Worm (Caenorhabditis elegans) whole organism, young adult: ENCODE data around the gene gpa-3.

Experiments used
- B0019.2 ChIP-seq: fragments of 200-800 bp; sonication (Bioruptor generic); conservative IDR thresholded peaks from 2 replicates; pipeline ENCODE4 v1.3.6; 2022; ENCODE audit warnings: missing genetic modification reagents, missing genetic modification characterization, missing compliant biosample characterization
- B0035.1 ChIP-seq: sonication (generic microtip); optimal IDR thresholded peaks from 2 replicates; lab custom pipeline; 2016; ENCODE audit warnings: missing genetic modification characterization, mild to moderate bottlenecking, missing compliant biosample characterization, missing genotype, missing genetic modification reagents
- F23B12.7 ChIP-seq: sonication (generic microtip); optimal IDR thresholded peaks from 2 replicates; lab custom pipeline; 2017; ENCODE audit warnings: missing genetic modification characterization, mild to moderate bottlenecking, missing compliant biosample characterization, antibody characterized with exemption, moderate library complexity; ENCODE audit not compliant: insufficient read depth
- F49E8.2 ChIP-seq: sonication (generic microtip); optimal IDR thresholded peaks from 3 replicates; lab custom pipeline; 2017; ENCODE audit warnings: missing genetic modification characterization, mild to moderate bottlenecking, missing compliant biosample characterization, antibody characterized with exemption, moderate library complexity; ENCODE audit not compliant: insufficient read depth
- F57A8.1 ChIP-seq: fragments of 200-800 bp; sonication (Bioruptor generic); optimal IDR thresholded peaks from 2 replicates; lab custom pipeline; 2018; ENCODE audit warnings: mild to moderate bottlenecking, missing genetic modification characterization, moderate library complexity, missing compliant biosample characterization
- K11D2.4 ChIP-seq: fragments of 200-800 bp; sonication (Bioruptor generic); IDR thresholded peaks from 2 replicates; pipeline ENCODE4 v1.3.6; 2022; ENCODE audit warnings: missing genetic modification reagents, missing genetic modification characterization, missing compliant biosample characterization
- T26A5.8 ChIP-seq: sonication (generic microtip); optimal IDR thresholded peaks from 2 replicates; lab custom pipeline; 2016; ENCODE audit warnings: missing genetic modification characterization, missing compliant biosample characterization
- Y53F4B.3 ChIP-seq: fragments of 200-800 bp; sonication (Bioruptor generic); IDR thresholded peaks from 2 replicates; pipeline ENCODE4 v1.3.6; 2022; ENCODE audit warnings: missing genetic modification reagents, missing genetic modification characterization, missing compliant biosample characterization
- Y67H2A.10 ChIP-seq: fragments of 200-800 bp; sonication (Bioruptor generic); conservative IDR thresholded peaks from 2 replicates; pipeline ENCODE4 v1.3.6; 2022; ENCODE audit warnings: missing genetic modification reagents, missing genetic modification characterization, missing compliant biosample characterization
- ZK185.1 ChIP-seq: sonication (generic microtip); optimal IDR thresholded peaks from 2 replicates; lab custom pipeline; 2016; ENCODE audit warnings: mild to moderate bottlenecking, missing genetic modification characterization, missing compliant biosample characterization; ENCODE audit not compliant: poor library complexity, severe bottlenecking
- ccch-3 ChIP-seq: fragments of 200-800 bp; sonication (Bioruptor generic); optimal IDR thresholded peaks from 2 replicates; lab custom pipeline; 2018; ENCODE audit warnings: mild to moderate bottlenecking, missing genetic modification characterization, missing compliant biosample characterization
- dpff-1 ChIP-seq: sonication (generic microtip); optimal IDR thresholded peaks from 2 replicates; lab custom pipeline; 2017; ENCODE audit warnings: mild to moderate bottlenecking, missing genetic modification characterization, missing compliant biosample characterization
- ets-4 ChIP-seq: fragments of 200-800 bp; sonication (Bioruptor generic); optimal IDR thresholded peaks from 2 replicates; lab custom pipeline; 2018; ENCODE audit warnings: mild to moderate bottlenecking, missing genetic modification characterization, missing compliant biosample characterization
- hlh-12 ChIP-seq: sonication (generic microtip); optimal IDR thresholded peaks from 2 replicates; lab custom pipeline; 2016; ENCODE audit warnings: missing genetic modification characterization, missing compliant biosample characterization
- lag-1 ChIP-seq: fragments of 200-800 bp; sonication (Bioruptor generic); IDR thresholded peaks from 2 replicates; pipeline ENCODE4 v1.3.6; 2022; ENCODE audit warnings: missing genetic modification reagents, missing genetic modification characterization, missing compliant biosample characterization
- let-607 ChIP-seq, 2 experiments: fragments of 200-800 bp in 1 of 2; sonication (Bioruptor generic) in 1 of 2; sonication (generic microtip) in 1 of 2; optimal IDR thresholded peaks; 2 replicates each; lab custom pipeline; 2016 to 2018; ENCODE audit warnings: mild to moderate bottlenecking in 2 of 2, missing compliant biosample characterization in 2 of 2, missing genetic modification characterization in 2 of 2, moderate library complexity in 2 of 2, missing genotype in 1 of 2
- lin-35 ChIP-seq, 3 experiments: fragments of 150-350 bp in 2 of 3; sonication (generic microtip) in 1 of 3; optimal IDR thresholded peaks; 2 replicates each; lab custom pipeline; 2014 to 2018; ENCODE audit warnings: missing biosample characterization in 3 of 3, missing genetic modification characterization in 3 of 3, missing genetic modification reagents in 3 of 3
- lin-54 ChIP-seq: fragments of 200-800 bp; sonication (Bioruptor generic); optimal IDR thresholded peaks from 2 replicates; lab custom pipeline; 2018; ENCODE audit warnings: mild to moderate bottlenecking, missing genetic modification characterization, missing compliant biosample characterization
- madf-3 ChIP-seq: fragments of 200-800 bp; sonication (Bioruptor generic); IDR thresholded peaks from 2 replicates; pipeline ENCODE4 v1.3.6; 2022; ENCODE audit warnings: missing genetic modification reagents, missing genetic modification characterization, missing compliant biosample characterization
- madf-8 ChIP-seq: fragments of 200-800 bp; sonication (Bioruptor generic); conservative IDR thresholded peaks from 2 replicates; pipeline ENCODE4 v1.3.6; 2022; ENCODE audit warnings: missing genetic modification reagents, missing genetic modification characterization, missing compliant biosample characterization
- mes-4 ChIP-seq: sonication (generic microtip); optimal IDR thresholded peaks from 2 replicates; lab custom pipeline; 2016; ENCODE audit warnings: missing genotype, missing genetic modification characterization, missing compliant biosample characterization
- nhr-120 ChIP-seq: fragments of 200-800 bp; sonication (Bioruptor generic); IDR thresholded peaks from 2 replicates; pipeline ENCODE4 v1.3.6; 2022; ENCODE audit warnings: missing genetic modification characterization, missing compliant biosample characterization
- sea-2 ChIP-seq: fragments of 200-800 bp; sonication (Bioruptor generic); IDR thresholded peaks from 2 replicates; pipeline ENCODE4 v1.3.6; 2022; ENCODE audit warnings: missing genetic modification characterization, missing compliant biosample characterization

The gpa-3 gene

DNA sequence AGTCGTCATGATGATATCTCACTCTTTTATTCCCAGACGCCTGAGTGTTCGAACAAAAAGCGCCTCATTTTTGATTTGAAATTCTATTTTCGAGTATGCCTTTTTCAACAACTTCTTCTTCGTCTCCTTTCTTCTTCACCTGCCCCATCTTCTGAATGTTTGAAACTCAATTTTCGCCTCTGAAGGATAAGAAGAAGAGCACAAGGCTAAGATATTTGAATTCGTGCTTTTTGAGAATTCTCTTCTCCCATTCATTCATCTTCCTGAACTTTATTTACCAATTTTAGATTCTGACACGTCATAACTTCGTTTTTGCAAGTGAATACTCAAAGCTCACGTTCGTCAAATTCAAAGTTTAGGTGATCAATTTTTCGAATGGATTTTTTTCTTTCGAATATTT, 42.6 kb downstream of the gpa-3 start:
- TF ChIP-seq F49E8.2 (tag; lab: Kevin White, UChicago) (no peak), nhr-120 (GFP tag; lab: Robert Waterston, UW) (no peak), madf-8 (GFP tag; lab: Robert Waterston, UW) (no peak), F57A8.1 (no peak), hlh-12 (tag; lab: Kevin White, UChicago) (no peak), mes-4 (tag; lab: Kevin White, UChicago) (no peak), ets-4 (GFP tag; lab: Kevin White, UChicago) (no peak), B0035.1 (tag; lab: Kevin White, UChicago) (no peak), lin-35 (GFP tag; optimal IDR thresholded peaks at IDR 0.05; lab: Kevin White, UChicago) (no peak), lin-54 (no peak), K11D2.4 (GFP tag; lab: Robert Waterston, UW) (no peak), ccch-3 (GFP tag; lab: Kevin White, UChicago) (no peak), Y53F4B.3 (no peak), madf-3 (GFP tag; lab: Robert Waterston, UW) (no peak)

DNA sequence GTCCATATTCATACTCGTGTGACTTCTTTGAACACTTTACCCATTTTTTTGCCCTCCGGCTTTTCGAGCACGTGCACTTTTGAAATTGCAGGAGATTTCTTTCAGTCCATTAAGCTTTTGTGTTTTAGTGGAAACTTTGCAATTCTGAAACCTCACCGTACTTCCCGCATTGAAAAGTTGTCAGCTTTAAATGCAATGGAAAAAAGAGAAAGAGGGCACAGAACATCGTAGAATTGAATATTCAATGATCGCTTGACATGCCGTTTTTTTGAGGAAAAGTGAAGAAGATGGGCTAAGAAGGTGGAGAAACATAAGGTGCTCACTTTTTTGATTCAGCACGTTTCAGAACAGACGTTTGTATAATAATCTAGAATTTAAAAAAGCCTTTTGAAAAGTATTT, 45.2 kb downstream of the gpa-3 start:
- TF ChIP-seq hlh-12 (tag; lab: Kevin White, UChicago) (no peak), dpff-1 (no peak), let-607 (tag; optimal IDR thresholded peaks at IDR 0.05; lab: Kevin White, UChicago) (no peak), ZK185.1 (tag; lab: Kevin White, UChicago) (no peak), ccch-3 (GFP tag; lab: Kevin White, UChicago) (no peak), Y67H2A.10 (no peak), B0019.2 (no peak), lag-1 (GFP tag; lab: Robert Waterston, UW) (no peak), sea-2 (GFP tag; lab: Robert Waterston, UW) (no peak), F23B12.7 (tag; lab: Kevin White, UChicago) (no peak)
- TF ChIP-seq, all 124 proteins: peak for 0

DNA sequence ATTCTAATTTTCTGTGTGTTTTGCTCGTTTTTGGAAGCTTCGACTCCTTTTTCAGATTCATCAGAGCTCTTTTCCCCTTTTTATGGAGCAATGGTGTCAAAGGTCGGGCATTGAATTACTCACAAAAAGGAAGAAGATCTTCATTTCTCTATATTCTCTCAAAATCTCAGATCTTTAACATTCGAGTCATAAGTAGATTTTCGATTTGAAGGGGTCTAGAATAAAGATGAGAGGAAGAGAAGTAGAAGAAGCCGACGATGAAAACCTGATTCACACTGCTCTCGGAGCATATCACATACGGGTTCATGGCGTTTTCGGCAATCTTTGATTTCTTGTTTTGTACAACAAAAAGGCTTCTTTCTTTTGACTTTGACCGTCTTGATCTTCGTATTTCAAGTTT, 47.2 kb downstream of the gpa-3 start:
- TF ChIP-seq madf-3 (GFP tag; lab: Robert Waterston, UW) (0 out of 2 replicates have a peak, but pooled peaks have one; percentile 3), T26A5.8 (no peak)
